Fruit fly (Drosophila melanogaster) whole organism, embryonic: ENCODE data around the gene Usp5.

Experiments used
- Ada2b ChIP-seq: fragments of 200-800 bp; sonication (Bioruptor generic); IDR thresholded peaks from 2 replicates; pipeline ENCODE4 v1.3.6; 2022; ENCODE audit warnings: missing biosample characterization, missing genetic modification characterization
- Asciz ChIP-seq: fragments of 200-800 bp; sonication (Bioruptor generic); optimal IDR thresholded peaks from 2 replicates; lab custom pipeline; 2017; ENCODE audit warnings: missing biosample characterization, mild to moderate bottlenecking, missing genetic modification characterization, missing genetic modification reagents
- Bgb ChIP-seq: fragments of 200-800 bp; sonication (Bioruptor generic); IDR thresholded peaks from 2 replicates; pipeline ENCODE4 v1.3.6; 2022; ENCODE audit warnings: missing biosample characterization, missing genetic modification characterization; ENCODE audit not compliant: partially characterized antibody
- CG10147 ChIP-seq: fragments of 200-800 bp; sonication (Bioruptor generic); optimal IDR thresholded peaks from 2 replicates; lab custom pipeline; 2019; ENCODE audit warnings: missing biosample characterization, mild to moderate bottlenecking, missing genetic modification characterization, moderate library complexity
- CG10959 ChIP-seq: fragments of 200-800 bp; sonication (Bioruptor generic); IDR thresholded peaks from 2 replicates; pipeline ENCODE4 v1.3.6; 2022; ENCODE audit warnings: missing biosample characterization, missing genetic modification characterization
- CG1602 ChIP-seq: fragments of 200-800 bp; sonication (Bioruptor generic); optimal IDR thresholded peaks from 3 replicates; lab custom pipeline; 2016; ENCODE audit warnings: missing biosample characterization, missing genetic modification characterization
- CG1603 ChIP-seq: fragments of 200-800 bp; sonication (Bioruptor generic); optimal IDR thresholded peaks from 2 replicates; lab custom pipeline; 2019; ENCODE audit warnings: missing biosample characterization, mild to moderate bottlenecking, missing genetic modification characterization, moderate library complexity
- CG17568 ChIP-seq: fragments of 200-800 bp; sonication (Bioruptor generic); optimal IDR thresholded peaks from 2 replicates; lab custom pipeline; 2018; ENCODE audit warnings: missing biosample characterization, mild to moderate bottlenecking, missing genetic modification characterization, moderate library complexity
- CG2712 ChIP-seq: fragments of 200-800 bp; optimal IDR thresholded peaks from 3 replicates; lab custom pipeline; 2019; ENCODE audit warnings: missing biosample characterization, mild to moderate bottlenecking, missing genetic modification characterization, moderate library complexity
- CG3065 ChIP-seq: fragments of 200-800 bp; sonication (Bioruptor generic); optimal IDR thresholded peaks from 2 replicates; lab custom pipeline; 2016; ENCODE audit warnings: missing biosample characterization, missing genetic modification characterization
- CG34376 ChIP-seq: fragments of 200-800 bp; sonication (Bioruptor generic); optimal IDR thresholded peaks from 2 replicates; lab custom pipeline; 2018; ENCODE audit warnings: missing biosample characterization, mild to moderate bottlenecking, missing genetic modification characterization
- CG4360 ChIP-seq: fragments of 200-800 bp; sonication (Bioruptor generic); IDR thresholded peaks from 2 replicates; pipeline ENCODE4 v1.3.6; 2022; ENCODE audit warnings: missing biosample characterization, missing genetic modification characterization
- CG4617 ChIP-seq: fragments of 200-800 bp; sonication (Bioruptor generic); optimal IDR thresholded peaks from 3 replicates; lab custom pipeline; 2016; ENCODE audit warnings: missing biosample characterization, missing genetic modification characterization, borderline replicate concordance
- CG4820 ChIP-seq: fragments of 200-800 bp; sonication (Bioruptor generic); optimal IDR thresholded peaks from 3 replicates; lab custom pipeline; 2016; ENCODE audit warnings: missing biosample characterization, missing genetic modification characterization
- CG5180 ChIP-seq: fragments of 200-800 bp; sonication (Bioruptor generic); optimal IDR thresholded peaks from 3 replicates; lab custom pipeline; 2017; ENCODE audit warnings: missing biosample characterization, missing genetic modification characterization, mild to moderate bottlenecking, moderate library complexity, missing genetic modification reagents
- CG5245 ChIP-seq: fragments of 200-800 bp; sonication (Bioruptor generic); optimal IDR thresholded peaks from 3 replicates; lab custom pipeline; 2016; ENCODE audit warnings: missing biosample characterization, missing genetic modification characterization
- CG6791 ChIP-seq: fragments of 200-800 bp; sonication (Bioruptor generic); IDR thresholded peaks from 3 replicates; pipeline ENCODE4 v1.3.6; 2022; ENCODE audit warnings: missing biosample characterization, missing genetic modification characterization; ENCODE audit not compliant: partially characterized antibody
- CG7357 ChIP-seq: fragments of 200-800 bp; sonication (Bioruptor generic); IDR thresholded peaks from 3 replicates; pipeline ENCODE4 v1.3.6; 2022; ENCODE audit warnings: missing biosample characterization, missing genetic modification characterization
- CG8089 ChIP-seq: fragments of 200-800 bp; sonication (Bioruptor generic); optimal IDR thresholded peaks from 3 replicates; lab custom pipeline; 2016; ENCODE audit warnings: missing biosample characterization, missing genetic modification characterization
- Camta ChIP-seq: fragments of 200-800 bp; sonication (Bioruptor generic); optimal IDR thresholded peaks from 2 replicates; lab custom pipeline; 2016; ENCODE audit warnings: missing biosample characterization, missing genetic modification characterization
- CrebB ChIP-seq: fragments of 200-800 bp; sonication (Bioruptor generic); optimal IDR thresholded peaks from 3 replicates; lab custom pipeline; 2018; ENCODE audit warnings: missing biosample characterization, mild to moderate bottlenecking, missing genetic modification characterization
- Dref ChIP-seq: fragments of 200-800 bp; sonication (Bioruptor generic); IDR thresholded peaks from 2 replicates; pipeline ENCODE4 v1.3.6; 2022; ENCODE audit warnings: missing biosample characterization, missing genetic modification characterization
- H2.0 ChIP-seq: fragments of 200-800 bp; sonication (Bioruptor generic); IDR thresholded peaks from 2 replicates; pipeline ENCODE4 v1.3.6; 2022; ENCODE audit warnings: missing biosample characterization, missing genetic modification characterization
- Ptx1 ChIP-seq: fragments of 200-800 bp; sonication (Bioruptor generic); IDR thresholded peaks from 2 replicates; pipeline ENCODE4 v1.3.6; 2022; ENCODE audit warnings: missing biosample characterization, missing genetic modification characterization
- Ravus ChIP-seq: fragments of 200-800 bp; sonication (Bioruptor generic); IDR thresholded peaks from 2 replicates; pipeline ENCODE4 v1.3.6; 2022; ENCODE audit warnings: missing biosample characterization, missing genetic modification characterization
- Ssrp ChIP-seq: fragments of 200-800 bp; sonication (Bioruptor generic); optimal IDR thresholded peaks from 2 replicates; lab custom pipeline; 2018; ENCODE audit warnings: missing biosample characterization, mild to moderate bottlenecking, missing genetic modification characterization, moderate library complexity
- Tbp ChIP-seq: fragments of >200 bp; optimal IDR thresholded peaks from 2 replicates; lab custom pipeline; 2018; ENCODE audit warnings: missing biosample characterization, missing genetic modification characterization
- YL-1 ChIP-seq: fragments of 200-800 bp; sonication (Bioruptor generic); optimal IDR thresholded peaks from 3 replicates; lab custom pipeline; 2017; ENCODE audit warnings: missing biosample characterization, mild to moderate bottlenecking, missing genetic modification characterization
- ase ChIP-seq: fragments of 200-800 bp; sonication (Bioruptor generic); IDR thresholded peaks from 3 replicates; pipeline ENCODE4 v1.3.6; 2022; ENCODE audit warnings: missing biosample characterization, missing genetic modification characterization
- ato ChIP-seq: fragments of 200-800 bp; sonication (Bioruptor generic); IDR thresholded peaks from 2 replicates; pipeline ENCODE4 v1.3.6; 2022; ENCODE audit warnings: missing biosample characterization, missing genetic modification characterization; ENCODE audit not compliant: partially characterized antibody
- dan ChIP-seq: fragments of 200-800 bp; sonication (Bioruptor generic); IDR thresholded peaks from 2 replicates; pipeline ENCODE4 v1.3.6; 2022; ENCODE audit warnings: missing biosample characterization, missing genetic modification characterization
- dimm ChIP-seq: fragments of 200-800 bp; sonication (Bioruptor generic); IDR thresholded peaks from 2 replicates; pipeline ENCODE4 v1.3.6; 2022; ENCODE audit warnings: missing biosample characterization, missing genetic modification characterization
- gro ChIP-seq: fragments of 200-800 bp; sonication (Bioruptor generic); optimal IDR thresholded peaks from 2 replicates; lab custom pipeline; 2016; ENCODE audit warnings: missing biosample characterization, missing genetic modification characterization
- gsb ChIP-seq: fragments of 200-800 bp; sonication (Bioruptor generic); IDR thresholded peaks from 2 replicates; pipeline ENCODE4 v1.3.6; 2022; ENCODE audit warnings: missing biosample characterization, missing genetic modification characterization
- hkb ChIP-seq, 2 experiments: fragments of 200-800 bp in 1 of 2; fragments of >200 bp in 1 of 2; sonication (Bioruptor generic) in 1 of 2; IDR thresholded peaks in 1 of 2; optimal IDR thresholded peaks in 1 of 2; 2 replicates each; pipeline versions ENCODE4 v1.3.6 to Lab custom; 2017 to 2022; ENCODE audit warnings: missing biosample characterization in 1 of 2, missing genetic modification characterization in 1 of 2
- inv ChIP-seq: fragments of 200-800 bp; sonication (Bioruptor generic); IDR thresholded peaks from 2 replicates; pipeline ENCODE4 v1.3.6; 2022; ENCODE audit warnings: missing biosample characterization, missing genetic modification characterization; ENCODE audit not compliant: partially characterized antibody
- oc ChIP-seq: fragments of 200-800 bp; sonication (Bioruptor generic); optimal IDR thresholded peaks from 2 replicates; lab custom pipeline; 2018; ENCODE audit warnings: missing biosample characterization, mild to moderate bottlenecking, missing genetic modification characterization, moderate library complexity
- pfk ChIP-seq: fragments of 200-800 bp; sonication (Bioruptor generic); optimal IDR thresholded peaks from 2 replicates; lab custom pipeline; 2018; ENCODE audit warnings: missing biosample characterization, mild to moderate bottlenecking, missing genetic modification characterization, moderate library complexity
- phol ChIP-seq: fragments of 200-800 bp; sonication (Bioruptor generic); optimal IDR thresholded peaks from 3 replicates; lab custom pipeline; 2018; ENCODE audit warnings: missing biosample characterization, mild to moderate bottlenecking, missing genetic modification characterization, moderate library complexity
- pros ChIP-seq: fragments of 200-800 bp; sonication (Bioruptor generic); optimal IDR thresholded peaks from 3 replicates; lab custom pipeline; 2019; ENCODE audit warnings: missing biosample characterization, mild to moderate bottlenecking, missing genetic modification characterization, moderate library complexity
- psq ChIP-seq: fragments of 200-800 bp; sonication (Bioruptor generic); optimal IDR thresholded peaks from 2 replicates; lab custom pipeline; 2017; ENCODE audit warnings: missing biosample characterization, missing genetic modification characterization
- seq ChIP-seq: fragments of 200-800 bp; sonication (Bioruptor generic); IDR thresholded peaks from 2 replicates; pipeline ENCODE4 v1.3.6; 2022; ENCODE audit warnings: missing biosample characterization, missing genetic modification characterization
- sug ChIP-seq: fragments of 200-800 bp; optimal IDR thresholded peaks from 2 replicates; lab custom pipeline; 2019; ENCODE audit warnings: missing biosample characterization, mild to moderate bottlenecking, missing genetic modification characterization, moderate library complexity
- tap ChIP-seq: fragments of 200-800 bp; optimal IDR thresholded peaks from 3 replicates; lab custom pipeline; 2019; ENCODE audit warnings: missing biosample characterization, mild to moderate bottlenecking, missing genetic modification characterization, moderate library complexity
- toy ChIP-seq: fragments of 200-800 bp; sonication (Bioruptor generic); IDR thresholded peaks from 2 replicates; pipeline ENCODE4 v1.3.6; 2022; ENCODE audit warnings: missing biosample characterization, missing genetic modification characterization
- twi ChIP-seq: fragments of 200-800 bp; optimal IDR thresholded peaks from 2 replicates; lab custom pipeline; 2019; ENCODE audit warnings: missing biosample characterization, mild to moderate bottlenecking, missing genetic modification characterization, moderate library complexity
- vnd ChIP-seq: fragments of 200-800 bp; sonication (Bioruptor generic); IDR thresholded peaks from 3 replicates; pipeline ENCODE4 v1.3.6; 2022; ENCODE audit warnings: missing biosample characterization, missing genetic modification characterization; ENCODE audit not compliant: partially characterized antibody
- wek ChIP-seq: fragments of 200-800 bp; sonication (Bioruptor generic); optimal IDR thresholded peaks from 3 replicates; lab custom pipeline; 2018; ENCODE audit warnings: missing biosample characterization, mild to moderate bottlenecking, missing genetic modification characterization, moderate library complexity
- zen ChIP-seq: fragments of 200-800 bp; sonication (Bioruptor generic); optimal IDR thresholded peaks from 3 replicates; lab custom pipeline; 2018; ENCODE audit warnings: missing biosample characterization, mild to moderate bottlenecking, missing genetic modification characterization, moderate library complexity
- zen2 ChIP-seq: fragments of 200-800 bp; sonication (Bioruptor generic); IDR thresholded peaks from 3 replicates; pipeline ENCODE4 v1.3.6; 2022; ENCODE audit warnings: missing biosample characterization, missing genetic modification characterization; ENCODE audit not compliant: partially characterized antibody

Gene Usp5

DNA sequence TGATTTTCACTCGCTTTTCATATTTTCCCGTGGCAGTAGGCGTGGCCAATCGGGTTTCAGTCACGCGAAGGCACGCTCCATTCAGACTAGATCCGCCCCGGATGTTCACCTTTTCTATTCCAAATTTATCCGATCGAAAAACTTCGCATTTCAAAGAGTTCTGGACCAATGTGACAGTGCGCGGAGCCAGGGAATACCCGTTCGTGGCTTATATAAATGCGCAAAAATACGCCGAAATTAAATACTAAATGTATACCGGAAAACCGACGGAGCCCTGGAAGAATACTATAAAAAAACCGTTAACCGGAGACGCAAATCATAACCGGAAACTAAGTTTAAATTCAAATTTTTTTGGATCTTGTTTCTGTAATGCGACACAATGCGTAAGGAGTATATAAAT, 20.6 kb downstream of the Usp5 start, which contains the start of gene promL (continued):
- TF ChIP-seq CG17568 (GFP tag; lab: Kevin White, UChicago), result peak; percentile 74
- no peak for TF ChIP-seq zen2
- TF ChIP-seq CG10959 (GFP tag; lab: Robert Waterston, UW), result no peak
- no peak for TF ChIP-seq pfk (GFP tag; lab: Kevin White, UChicago)
- TF ChIP-seq CG4820 (GFP tag; lab: Kevin White, UChicago), result no peak
- peak; percentile 64 for TF ChIP-seq CG2712 (tag; lab: Kevin White, UChicago)
- TF ChIP-seq toy (GFP tag; lab: Robert Waterston, UW), result no peak
- peak; percentile 32; the same call in 1 of the 2 replicates for TF ChIP-seq Ptx1 (GFP tag; lab: Robert Waterston, UW)
- no peak for TF ChIP-seq psq (GFP tag; lab: Kevin White, UChicago)
- no peak for TF ChIP-seq dimm
- no peak; the same call in 1 of the 2 replicates for TF ChIP-seq seq (GFP tag; lab: Robert Waterston, UW)
- no peak for TF ChIP-seq Ssrp (tag; lab: Kevin White, UChicago)
- TF ChIP-seq sug, result peak; percentile 71
- TF ChIP-seq ato (GFP tag; lab: Robert Waterston, UW), result 0 out of 2 replicates have a peak, but pooled peaks have one; percentile 9
- TF ChIP-seq Bgb (GFP tag; lab: Robert Waterston, UW), result peak; percentile 47; the same call in 1 of the 2 replicates
- peak; percentile 74 for TF ChIP-seq CG4617 (GFP tag; lab: Kevin White, UChicago)
- peak; percentile 70 for TF ChIP-seq CrebB
- TF ChIP-seq CG5180, result peak; percentile 27
- no peak for TF ChIP-seq CG3065 (GFP tag; lab: Kevin White, UChicago)
- TF ChIP-seq inv (GFP tag; lab: Robert Waterston, UW), result no peak
- TF ChIP-seq Asciz (GFP tag; lab: Kevin White, UChicago), result peak; percentile 50
- TF ChIP-seq twi, result no peak
- no peak for TF ChIP-seq CG7357 (GFP tag; lab: Robert Waterston, UW)
- TF ChIP-seq tap, result peak; percentile 12
- peak; percentile 54 for TF ChIP-seq wek (GFP tag; lab: Kevin White, UChicago)
- TF ChIP-seq CG8089 (GFP tag; lab: Kevin White, UChicago), result no peak
- TF ChIP-seq gsb (GFP tag; lab: Robert Waterston, UW), result no peak
- peak; percentile 29; the same call in 1 of the 2 replicates for TF ChIP-seq Ada2b
- no peak for TF ChIP-seq Tbp (GFP tag; lab: Kevin White, UChicago)
- TF ChIP-seq CG10147 (GFP tag; lab: Kevin White, UChicago), result peak; percentile 64
- peak; percentile 83 for TF ChIP-seq CG1603 (tag; lab: Kevin White, UChicago)
- TF ChIP-seq CG4360 (GFP tag; lab: Robert Waterston, UW), result no peak; the same call in 1 of the 2 replicates
- TF ChIP-seq CG5245, result peak; percentile 27
- TF ChIP-seq Dref, result no peak
- no peak for TF ChIP-seq hkb (optimal IDR thresholded peaks at IDR 0.05; lab: Kevin White, UChicago)
- TF ChIP-seq hkb (GFP tag; IDR thresholded peaks at IDR 0.05; lab: Robert Waterston, UW), result peak; percentile 58
- 0 out of 3 replicates have a peak, but pooled peaks have one; percentile 35 for TF ChIP-seq ase (GFP tag; lab: Robert Waterston, UW)
- TF ChIP-seq vnd, result no peak
- TF ChIP-seq CG1602 (GFP tag; lab: Kevin White, UChicago), result no peak
- 0 out of 3 replicates have a peak, but pooled peaks have one; percentile 18 for TF ChIP-seq CG6791 (GFP tag; lab: Robert Waterston, UW)
- TF ChIP-seq dan (GFP tag; lab: Robert Waterston, UW), result no peak
- peak; percentile 67 for TF ChIP-seq phol (tag; lab: Kevin White, UChicago)
- peak; percentile 75 for TF ChIP-seq CG34376 (GFP tag; lab: Kevin White, UChicago)
- TF ChIP-seq zen (tag; lab: Kevin White, UChicago), result peak; percentile 12
- peak; percentile 77 for TF ChIP-seq gro (GFP tag; lab: Kevin White, UChicago)
- no peak for TF ChIP-seq H2.0 (GFP tag; lab: Robert Waterston, UW)
- TF ChIP-seq Camta (GFP tag; lab: Kevin White, UChicago), result peak; percentile 57
- TF ChIP-seq Ravus (GFP tag; lab: Robert Waterston, UW), result no peak
- no peak for TF ChIP-seq pros (GFP tag; lab: Kevin White, UChicago)
- peak; percentile 90 for TF ChIP-seq YL-1
- peak; percentile 24 for TF ChIP-seq oc
